Worm (Caenorhabditis elegans): ENCODE results near the gene C44B11.4.

Gene C44B11.4

DNA sequence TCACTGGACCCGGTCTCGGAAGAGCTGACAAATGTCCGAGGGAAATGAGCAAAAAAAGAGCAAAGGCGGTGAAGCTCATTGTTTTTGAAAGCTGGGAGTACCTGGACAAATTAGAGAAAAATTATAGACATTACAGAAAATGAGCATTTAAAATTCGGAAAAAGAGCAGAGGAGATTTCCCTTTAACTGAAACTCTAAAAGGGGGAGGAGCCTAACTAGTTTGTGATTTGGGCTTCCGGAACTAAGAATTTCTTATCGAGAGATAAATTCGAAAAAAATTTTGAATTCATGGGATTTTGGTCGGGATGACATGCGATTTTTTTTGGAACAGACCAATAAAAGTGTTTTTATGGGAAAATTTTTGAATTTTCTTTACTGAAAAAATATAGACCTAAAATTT is at the start of gene C44B11.4:
TSS of gene C44B11.4 (minus strand) at position 101 of the 400 bp plus-strand sequence.
- TF ChIP-seq ztf-29 (GFP tag; IDR thresholded peaks at IDR 0.05) (no peak), med-1 (GFP tag; optimal IDR thresholded peaks at IDR 0.05; ENCODE audit: insufficient read depth) (no peak), klf-2 (GFP tag; conservative IDR thresholded peaks at IDR 0.05) (no peak), ref-1 (GFP tag; conservative IDR thresholded peaks at IDR 0.05) (no peak), T22C8.4 (GFP tag; IDR thresholded peaks at IDR 0.05) (no peak), flt-1 (GFP tag; IDR thresholded peaks at IDR 0.05) (no peak), ztf-23 (GFP tag; IDR thresholded peaks at IDR 0.05) (no peak), tab-1 (GFP tag; IDR thresholded peaks at IDR 0.05) (no peak), cog-1 (tag; optimal IDR thresholded peaks at IDR 0.05) (no peak)

DNA sequence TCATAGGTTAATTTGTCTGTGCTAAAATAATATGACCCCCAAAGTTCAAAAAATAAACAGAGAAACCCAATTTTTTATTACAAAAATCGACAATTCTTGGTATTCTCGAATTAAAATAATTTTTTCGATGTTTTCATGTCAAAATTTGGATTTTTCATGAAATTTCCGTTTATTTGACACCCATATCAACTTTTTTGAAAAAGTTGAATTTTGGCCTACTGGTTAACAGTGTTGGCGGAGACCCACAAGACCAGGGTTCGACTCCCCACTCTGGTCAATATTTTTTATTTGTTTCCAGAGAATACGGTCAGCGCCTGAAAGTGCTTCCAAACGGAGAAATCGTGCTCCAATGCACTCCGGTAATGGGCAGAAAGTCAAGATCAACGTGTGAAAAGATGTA is 48.2 kb upstream of the C44B11.4 start:
- TF ChIP-seq klf-2 (GFP tag; conservative IDR thresholded peaks at IDR 0.05): no peak
- TF ChIP-seq cog-1 (tag; optimal IDR thresholded peaks at IDR 0.05): no peak
- TF ChIP-seq ztf-23 (GFP tag; IDR thresholded peaks at IDR 0.05): no peak
- TF ChIP-seq ztf-29 (GFP tag; IDR thresholded peaks at IDR 0.05): no peak
- TF ChIP-seq T22C8.4 (GFP tag; IDR thresholded peaks at IDR 0.05): no peak
- TF ChIP-seq ref-1 (GFP tag; conservative IDR thresholded peaks at IDR 0.05): no peak
- TF ChIP-seq med-1 (GFP tag; optimal IDR thresholded peaks at IDR 0.05; ENCODE audit: insufficient read depth): no peak

DNA sequence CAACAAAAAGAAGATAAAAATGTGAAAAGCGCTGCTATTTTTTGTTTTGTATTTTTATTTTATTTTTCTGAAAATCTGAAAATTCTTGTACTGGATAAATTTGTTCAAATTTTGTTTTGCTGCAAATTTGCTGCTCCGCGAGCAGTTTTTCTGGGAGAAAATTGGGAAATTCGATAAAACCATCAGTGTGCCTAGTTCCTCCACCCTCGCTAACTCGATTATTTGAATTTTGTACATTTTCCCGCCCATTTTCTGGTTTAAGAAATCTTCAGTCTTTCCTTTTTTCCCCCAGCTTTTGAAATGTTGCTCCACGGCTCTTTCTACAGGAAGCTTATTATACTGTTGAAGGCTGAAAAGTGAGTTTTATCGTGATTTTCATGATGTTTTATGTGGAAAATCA is 47.6 kb upstream of the C44B11.4 start, which contains the start of gene R148.8:
TSS of gene R148.8 (plus strand) at position 301 of the 400 bp plus-strand sequence.
- TF ChIP-seq ztf-29 (GFP tag; IDR thresholded peaks at IDR 0.05): no peak
- TF ChIP-seq cog-1 (tag; optimal IDR thresholded peaks at IDR 0.05): no peak
- TF ChIP-seq flt-1 (GFP tag; IDR thresholded peaks at IDR 0.05): no peak
- TF ChIP-seq tab-1 (GFP tag; IDR thresholded peaks at IDR 0.05): no peak
- TF ChIP-seq med-1 (GFP tag; optimal IDR thresholded peaks at IDR 0.05; ENCODE audit: insufficient read depth): no peak
- TF ChIP-seq T22C8.4 (GFP tag; IDR thresholded peaks at IDR 0.05): no peak
- no peak for TF ChIP-seq ztf-23 (GFP tag; IDR thresholded peaks at IDR 0.05)
- TF ChIP-seq ref-1 (GFP tag; conservative IDR thresholded peaks at IDR 0.05): no peak
- TF ChIP-seq klf-2 (GFP tag; conservative IDR thresholded peaks at IDR 0.05): no peak

ce11 chrIII:3190660-3191059 is 47.1 kb upstream of the C44B11.4 start:
- no peak for TF ChIP-seq med-1 (GFP tag; optimal IDR thresholded peaks at IDR 0.05; ENCODE audit: insufficient read depth)
- TF ChIP-seq klf-2 (GFP tag; conservative IDR thresholded peaks at IDR 0.05): no peak
- TF ChIP-seq tab-1 (GFP tag; IDR thresholded peaks at IDR 0.05): no peak
- no peak for TF ChIP-seq cog-1 (tag; optimal IDR thresholded peaks at IDR 0.05)

DNA sequence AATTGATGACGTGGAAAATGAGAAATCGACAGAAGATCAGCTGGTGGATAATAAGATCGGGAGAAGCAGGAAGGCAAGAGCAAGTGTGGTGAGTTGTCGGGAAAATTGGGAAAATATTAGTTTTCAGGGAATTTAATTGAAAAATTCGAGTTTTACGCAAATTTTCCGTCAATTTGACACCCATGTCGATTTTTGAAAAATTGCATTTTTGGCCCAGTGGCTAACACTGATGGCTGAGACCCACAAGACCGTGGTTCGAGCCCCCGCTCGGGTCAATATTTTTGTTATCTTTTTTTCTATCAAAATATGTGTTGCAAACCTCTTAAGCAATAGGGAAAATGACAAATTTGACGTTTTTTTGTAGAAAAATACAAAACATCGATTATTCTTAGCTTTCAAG is 45.0 kb upstream of the C44B11.4 start:
- no peak for TF ChIP-seq flt-1 (GFP tag; IDR thresholded peaks at IDR 0.05)
- no peak for TF ChIP-seq ztf-29 (GFP tag; IDR thresholded peaks at IDR 0.05)
- TF ChIP-seq T22C8.4 (GFP tag; IDR thresholded peaks at IDR 0.05): no peak
- TF ChIP-seq klf-2 (GFP tag; conservative IDR thresholded peaks at IDR 0.05): no peak
- TF ChIP-seq ref-1 (GFP tag; conservative IDR thresholded peaks at IDR 0.05): no peak
- TF ChIP-seq med-1 (GFP tag; optimal IDR thresholded peaks at IDR 0.05; ENCODE audit: insufficient read depth): no peak

DNA sequence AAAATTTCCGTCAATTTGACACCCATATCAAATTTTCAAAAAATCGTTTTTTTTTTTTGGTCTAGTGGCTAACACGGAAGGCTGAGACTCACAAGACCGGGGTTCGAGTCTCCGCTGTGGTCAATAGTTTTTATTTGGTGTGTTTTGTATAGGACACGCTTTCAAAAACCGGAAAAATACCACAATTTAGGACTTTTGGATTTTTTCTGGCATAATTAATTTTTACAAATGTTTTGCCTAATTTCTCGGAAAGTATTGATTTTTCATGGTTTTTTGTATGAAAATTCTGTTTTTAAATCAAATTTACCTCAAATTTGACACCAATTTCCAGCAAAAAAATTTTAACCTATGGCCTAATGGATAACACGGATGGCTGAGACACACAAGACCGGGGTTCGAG is 42.4 kb upstream of the C44B11.4 start, which contains the start of gene mks-1:
TSS of gene mks-1 (plus strand) at position 301 of the 400 bp plus-strand sequence.
- TF ChIP-seq ztf-23 (GFP tag; IDR thresholded peaks at IDR 0.05): no peak
- TF ChIP-seq T22C8.4 (GFP tag; IDR thresholded peaks at IDR 0.05): no peak
- no peak for TF ChIP-seq ztf-29 (GFP tag; IDR thresholded peaks at IDR 0.05)
- TF ChIP-seq flt-1 (GFP tag; IDR thresholded peaks at IDR 0.05): no peak
- no peak for TF ChIP-seq cog-1 (tag; optimal IDR thresholded peaks at IDR 0.05)
- TF ChIP-seq klf-2 (GFP tag; conservative IDR thresholded peaks at IDR 0.05): no peak
- TF ChIP-seq tab-1 (GFP tag; IDR thresholded peaks at IDR 0.05): no peak
- no peak for TF ChIP-seq ref-1 (GFP tag; conservative IDR thresholded peaks at IDR 0.05)
- TF ChIP-seq med-1 (GFP tag; optimal IDR thresholded peaks at IDR 0.05; ENCODE audit: insufficient read depth): no peak

DNA sequence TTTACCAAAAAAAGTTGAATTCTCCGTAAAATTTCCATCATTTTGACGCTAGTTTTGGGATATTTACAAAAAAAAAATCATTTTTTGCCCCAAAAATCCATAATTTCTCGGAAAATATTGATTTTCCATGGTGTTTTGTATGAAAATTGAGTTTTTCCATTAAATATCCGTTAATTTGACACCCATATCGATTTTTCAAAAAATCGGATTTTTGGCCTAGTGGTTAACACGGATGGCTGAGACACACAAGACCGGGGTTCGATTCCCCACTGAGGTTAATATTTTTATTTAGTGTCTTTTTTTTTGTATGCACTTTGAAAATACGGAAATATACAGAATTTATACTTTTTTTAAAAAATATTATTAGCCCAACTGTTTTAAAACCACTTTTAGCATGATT is 41.7 kb upstream of the C44B11.4 start:
- TF ChIP-seq ztf-29 (GFP tag; IDR thresholded peaks at IDR 0.05): no peak
- no peak for TF ChIP-seq tab-1 (GFP tag; IDR thresholded peaks at IDR 0.05)
- no peak for TF ChIP-seq klf-2 (GFP tag; conservative IDR thresholded peaks at IDR 0.05)
- TF ChIP-seq med-1 (GFP tag; optimal IDR thresholded peaks at IDR 0.05; ENCODE audit: insufficient read depth): no peak
- TF ChIP-seq ref-1 (GFP tag; conservative IDR thresholded peaks at IDR 0.05): no peak
- no peak for TF ChIP-seq ztf-23 (GFP tag; IDR thresholded peaks at IDR 0.05)
- no peak for TF ChIP-seq flt-1 (GFP tag; IDR thresholded peaks at IDR 0.05)
- no peak for TF ChIP-seq cog-1 (tag; optimal IDR thresholded peaks at IDR 0.05)
- no peak for TF ChIP-seq T22C8.4 (GFP tag; IDR thresholded peaks at IDR 0.05)

DNA sequence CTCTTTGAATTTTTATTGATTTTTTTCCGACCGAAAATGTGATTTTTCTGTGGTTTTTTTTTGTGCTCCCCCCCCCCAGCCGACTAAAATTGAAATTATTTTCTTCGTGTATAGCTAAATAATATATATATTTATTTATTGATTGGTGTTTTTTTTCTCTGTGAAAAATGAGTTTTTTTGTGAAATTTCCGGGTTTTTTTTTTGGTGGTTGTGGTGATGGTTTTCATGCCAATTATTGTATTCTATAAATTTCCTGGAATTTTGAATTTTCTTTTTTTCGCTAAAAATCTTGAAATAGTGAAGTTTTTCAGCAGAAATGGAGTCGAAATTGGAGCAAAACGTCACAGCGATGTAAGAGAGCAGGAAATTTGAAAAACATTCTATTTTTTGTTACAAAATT is 39.8 kb upstream of the C44B11.4 start, which contains the start of gene lmtr-5:
TSS of gene lmtr-5 (plus strand) at position 301 of the 400 bp plus-strand sequence.
- TF ChIP-seq klf-2 (GFP tag; conservative IDR thresholded peaks at IDR 0.05): no peak
- no peak for TF ChIP-seq ztf-29 (GFP tag; IDR thresholded peaks at IDR 0.05)
- TF ChIP-seq flt-1 (GFP tag; IDR thresholded peaks at IDR 0.05): no peak
- TF ChIP-seq ztf-23 (GFP tag; IDR thresholded peaks at IDR 0.05): no peak
- no peak for TF ChIP-seq ref-1 (GFP tag; conservative IDR thresholded peaks at IDR 0.05)
- TF ChIP-seq med-1 (GFP tag; optimal IDR thresholded peaks at IDR 0.05; ENCODE audit: insufficient read depth): no peak
- no peak for TF ChIP-seq cog-1 (tag; optimal IDR thresholded peaks at IDR 0.05)
- no peak for TF ChIP-seq tab-1 (GFP tag; IDR thresholded peaks at IDR 0.05)
- no peak for TF ChIP-seq T22C8.4 (GFP tag; IDR thresholded peaks at IDR 0.05)

- TF ChIP-seq T22C8.4 (GFP tag; IDR thresholded peaks at IDR 0.05) (no peak), ztf-29 (GFP tag; IDR thresholded peaks at IDR 0.05) (no peak), flt-1 (GFP tag; IDR thresholded peaks at IDR 0.05) (no peak), klf-2 (GFP tag; conservative IDR thresholded peaks at IDR 0.05) (no peak), tab-1 (GFP tag; IDR thresholded peaks at IDR 0.05) (no peak), ztf-23 (GFP tag; IDR thresholded peaks at IDR 0.05) (no peak), ref-1 (GFP tag; conservative IDR thresholded peaks at IDR 0.05) (no peak), med-1 (GFP tag; optimal IDR thresholded peaks at IDR 0.05; ENCODE audit: insufficient read depth) (no peak)
Measured at ce11 chrIII:3179855-3180254, 36.3 kb upstream of the C44B11.4 start.

ce11 chrIII:3176775-3177174 is 33.2 kb upstream of the C44B11.4 start:
- no peak for TF ChIP-seq ztf-29 (GFP tag; IDR thresholded peaks at IDR 0.05)
- TF ChIP-seq med-1 (GFP tag; optimal IDR thresholded peaks at IDR 0.05; ENCODE audit: insufficient read depth): no peak
- TF ChIP-seq ref-1 (GFP tag; conservative IDR thresholded peaks at IDR 0.05): no peak
- TF ChIP-seq ztf-23 (GFP tag; IDR thresholded peaks at IDR 0.05): no peak
- TF ChIP-seq flt-1 (GFP tag; IDR thresholded peaks at IDR 0.05): no peak
- no peak for TF ChIP-seq T22C8.4 (GFP tag; IDR thresholded peaks at IDR 0.05)
